Worm (Caenorhabditis elegans) whole organism, mixed stage, embryonic: ENCODE measurements around the gene Y54H5A.2.

ENCODE experiments used
- M03D4.4 ChIP-seq: sonication (generic microtip); optimal IDR thresholded peaks from 2 replicates; lab custom pipeline; 2017; ENCODE audit warnings: mild to moderate bottlenecking, missing genetic modification characterization, missing compliant biosample characterization
- bed-3 ChIP-seq: fragments of 200-800 bp; sonication (Bioruptor generic); optimal IDR thresholded peaks from 3 replicates; lab custom pipeline; 2018; ENCODE audit warnings: mild to moderate bottlenecking, missing genetic modification characterization, moderate library complexity, missing compliant biosample characterization
- blmp-1 ChIP-seq: fragments of 150-350 bp; optimal IDR thresholded peaks from 2 replicates; lab custom pipeline; 2014; ENCODE audit warnings: missing biosample characterization, missing genetic modification characterization
- ceh-39 ChIP-seq: fragments of 150-350 bp; optimal IDR thresholded peaks from 2 replicates; lab custom pipeline; 2014; ENCODE audit warnings: missing biosample characterization, missing genetic modification characterization
- ceh-43 ChIP-seq: fragments of 200-800 bp; sonication (Bioruptor generic); optimal IDR thresholded peaks from 2 replicates; lab custom pipeline; 2018; ENCODE audit warnings: mild to moderate bottlenecking, missing genetic modification characterization, moderate library complexity, missing compliant biosample characterization
- ceh-83 ChIP-seq: fragments of 200-800 bp; sonication (Bioruptor generic); optimal IDR thresholded peaks from 2 replicates; lab custom pipeline; 2018; ENCODE audit warnings: mild to moderate bottlenecking, missing genetic modification characterization, missing compliant biosample characterization
- ces-1 ChIP-seq: fragments of 150-350 bp; optimal IDR thresholded peaks from 2 replicates; lab custom pipeline; 2014; ENCODE audit warnings: missing biosample characterization, missing genetic modification reagents, missing genetic modification characterization
- drap-1 ChIP-seq: fragments of 200-800 bp; sonication (Bioruptor generic); optimal IDR thresholded peaks from 3 replicates; lab custom pipeline; 2018; ENCODE audit warnings: mild to moderate bottlenecking, missing genetic modification characterization, missing compliant biosample characterization
- elt-1 ChIP-seq: sonication (generic microtip); optimal IDR thresholded peaks from 2 replicates; lab custom pipeline; 2017; ENCODE audit warnings: missing genetic modification characterization, mild to moderate bottlenecking, missing compliant biosample characterization, antibody characterized with exemption, moderate library complexity, borderline replicate concordance; ENCODE audit not compliant: insufficient read depth
- flh-1 ChIP-seq: fragments of 200-800 bp; sonication (Bioruptor generic); optimal IDR thresholded peaks from 2 replicates; lab custom pipeline; 2018; ENCODE audit warnings: mild to moderate bottlenecking, missing genetic modification characterization, moderate library complexity, missing compliant biosample characterization
- ham-2 ChIP-seq: fragments of 200-800 bp; sonication (Bioruptor generic); optimal IDR thresholded peaks from 2 replicates; lab custom pipeline; 2018; ENCODE audit warnings: mild to moderate bottlenecking, missing genetic modification characterization, missing compliant biosample characterization
- hlh-1 ChIP-seq: fragments of 150-350 bp; optimal IDR thresholded peaks from 2 replicates; lab custom pipeline; 2014; ENCODE audit warnings: missing biosample characterization, missing genetic modification reagents, missing genetic modification characterization
- lin-13 ChIP-seq: fragments of 150-350 bp; optimal IDR thresholded peaks from 2 replicates; lab custom pipeline; 2014; ENCODE audit warnings: missing biosample characterization, missing genetic modification characterization
- lin-32 ChIP-seq: fragments of 200-800 bp; sonication (Bioruptor generic); optimal IDR thresholded peaks from 2 replicates; lab custom pipeline; 2018; ENCODE audit warnings: mild to moderate bottlenecking, missing genetic modification characterization, missing compliant biosample characterization
- lsy-2 ChIP-seq: fragments of 150-350 bp; optimal IDR thresholded peaks from 2 replicates; lab custom pipeline; 2014; ENCODE audit warnings: missing biosample characterization, missing genetic modification characterization
- mab-5 ChIP-seq: fragments of 150-350 bp; optimal IDR thresholded peaks from 2 replicates; lab custom pipeline; 2014; ENCODE audit warnings: missing biosample characterization, missing genetic modification characterization
- mep-1 ChIP-seq: fragments of 150-350 bp; optimal IDR thresholded peaks from 2 replicates; lab custom pipeline; 2017; ENCODE audit warnings: missing biosample characterization, missing genetic modification reagents, missing genetic modification characterization, inconsistent platforms
- mls-2 ChIP-seq: sonication (generic microtip); optimal IDR thresholded peaks from 2 replicates; lab custom pipeline; 2016; ENCODE audit warnings: mild to moderate bottlenecking, missing genetic modification characterization, moderate library complexity, missing compliant biosample characterization
- nhr-2 ChIP-seq: fragments of 150-350 bp; optimal IDR thresholded peaks from 2 replicates; lab custom pipeline; 2014; ENCODE audit warnings: missing biosample characterization, missing genetic modification characterization
- nhr-237 ChIP-seq: fragments of 150-350 bp; optimal IDR thresholded peaks from 2 replicates; lab custom pipeline; 2014; ENCODE audit warnings: missing biosample characterization, missing genetic modification characterization
- nhr-76 ChIP-seq: sonication (generic microtip); optimal IDR thresholded peaks from 2 replicates; lab custom pipeline; 2017; ENCODE audit warnings: missing biosample characterization, missing genetic modification characterization
- pha-4 ChIP-seq: fragments of 150-350 bp; optimal IDR thresholded peaks from 2 replicates; lab custom pipeline; 2018; ENCODE audit warnings: missing biosample characterization, missing genetic modification reagents, missing genetic modification characterization
- sem-2 ChIP-seq: fragments of 200-800 bp; sonication (Bioruptor generic); optimal IDR thresholded peaks from 2 replicates; lab custom pipeline; 2018; ENCODE audit warnings: mild to moderate bottlenecking, missing genetic modification characterization, missing compliant biosample characterization
- snpc-4 ChIP-seq: fragments of 150-350 bp; optimal IDR thresholded peaks from 2 replicates; lab custom pipeline; 2014; ENCODE audit warnings: missing biosample characterization, missing genetic modification characterization
- sptf-1 ChIP-seq: sonication (generic microtip); optimal IDR thresholded peaks from 2 replicates; lab custom pipeline; 2017; ENCODE audit warnings: mild to moderate bottlenecking, missing genetic modification characterization, moderate library complexity, missing compliant biosample characterization
- unc-120 ChIP-seq: sonication (generic microtip); optimal IDR thresholded peaks from 2 replicates; lab custom pipeline; 2017; ENCODE audit warnings: missing genetic modification characterization, missing compliant biosample characterization; ENCODE audit not compliant: poor library complexity, severe bottlenecking
- unc-62 ChIP-seq: fragments of 150-350 bp; optimal IDR thresholded peaks from 2 replicates; lab custom pipeline; 2014; ENCODE audit warnings: missing biosample characterization, missing genetic modification reagents, missing genetic modification characterization
- zip-8 ChIP-seq: fragments of 150-350 bp; optimal IDR thresholded peaks from 2 replicates; lab custom pipeline; 2014; ENCODE audit warnings: missing biosample characterization, missing genetic modification characterization
- ztf-11 ChIP-seq: fragments of 150-350 bp; optimal IDR thresholded peaks from 2 replicates; lab custom pipeline; 2014; ENCODE audit warnings: missing biosample characterization, missing genetic modification characterization

Gene Y54H5A.2

ce11 chrIII:5149478-5149877 lies at the start of gene Y54H5A.2:
Gene Y54H5A.2, minus strand, starts transcription at chrIII:5149578.
- TF ChIP-seq elt-1 (tag; lab: Kevin White, UChicago) (no peak), M03D4.4 (tag; lab: Kevin White, UChicago) (no peak), mab-5 (no peak), ceh-83 (GFP tag; lab: Kevin White, UChicago) (no peak), sptf-1 (tag; lab: Kevin White, UChicago) (no peak), drap-1 (GFP tag; lab: Kevin White, UChicago) (no peak), bed-3 (GFP tag; lab: Kevin White, UChicago) (no peak), hlh-1 (tag; lab: Kevin White, UChicago) (no peak), blmp-1 (tag; lab: Kevin White, UChicago) (no peak), mep-1 (no peak), mls-2 (tag; lab: Kevin White, UChicago) (no peak), ztf-11 (no peak), snpc-4 (tag; lab: Kevin White, UChicago) (no peak), ceh-43 (GFP tag; lab: Kevin White, UChicago) (no peak), ceh-39 (tag; lab: Kevin White, UChicago) (no peak)
- TF ChIP-seq, all 35 proteins: peak for 0

DNA sequence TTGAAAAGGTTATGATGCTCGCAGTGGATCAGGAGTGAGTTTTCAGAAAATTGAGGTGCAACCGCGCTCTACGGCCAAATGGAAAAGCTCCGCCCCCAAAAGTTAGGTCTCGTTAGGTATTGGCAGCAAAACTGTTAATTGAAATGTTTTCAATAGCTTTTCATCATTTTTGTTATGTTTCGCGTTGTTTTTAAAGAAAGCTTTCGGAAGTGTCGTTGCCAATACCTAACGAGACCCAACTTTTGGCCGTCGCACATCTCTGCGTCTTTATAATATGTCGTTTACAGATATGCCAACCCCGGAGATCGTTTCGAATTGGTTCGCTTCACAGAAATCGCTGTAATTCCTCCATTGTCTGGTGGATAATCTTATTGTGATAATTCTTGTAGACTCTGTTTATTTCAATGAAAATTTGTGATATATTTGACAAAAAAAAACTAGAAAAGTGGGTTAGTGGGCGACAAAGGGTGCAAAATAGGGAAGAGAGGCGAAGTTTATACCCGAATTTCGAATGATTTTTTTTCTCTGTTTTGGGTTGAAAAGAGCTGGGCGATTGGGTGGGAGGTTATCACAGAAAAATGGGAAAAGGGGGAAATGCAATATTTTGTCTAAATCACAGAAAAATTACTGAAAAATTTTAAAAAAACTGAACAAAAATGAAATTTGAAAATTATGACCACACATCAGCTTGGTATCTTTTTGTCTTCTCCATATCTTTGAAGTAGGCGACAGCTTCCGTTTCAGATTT lies 47.1 kb upstream of the Y54H5A.2 start:
- TF ChIP-seq mep-1 (peak; percentile 18), nhr-2 (tag; lab: Kevin White, UChicago) (no peak)
- TF ChIP-seq, all 35 proteins: peak for 1

DNA sequence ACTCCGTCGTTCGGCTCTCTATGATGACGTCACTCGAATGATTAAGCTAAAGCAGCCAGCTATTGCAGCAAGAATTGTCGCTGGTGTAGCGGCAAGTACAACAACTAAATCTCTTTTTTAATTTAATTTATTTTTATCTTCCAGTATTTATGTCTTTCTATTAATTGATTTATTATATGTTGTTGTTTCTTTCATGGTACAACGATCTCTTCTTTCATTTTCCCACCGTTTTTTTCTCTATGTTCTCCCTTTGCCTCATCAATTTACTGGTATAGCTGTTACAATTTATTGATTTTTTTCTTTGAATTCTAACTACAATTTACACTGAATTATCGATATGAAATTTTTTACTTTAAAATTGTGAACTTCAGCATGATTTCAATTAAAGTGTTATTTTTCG lies 46.3 kb upstream of the Y54H5A.2 start, which contains the start of gene moc-6:
moc-6 (plus strand) TSS at position 301 of the 400 bp plus-strand sequence.
- no peak for TF ChIP-seq sptf-1 (tag; lab: Kevin White, UChicago)
- TF ChIP-seq nhr-237 (tag; lab: Kevin White, UChicago), result no peak
- TF ChIP-seq ces-1 (GFP tag; lab: Kevin White, UChicago), result no peak
- TF ChIP-seq ztf-11, result no peak
- no peak for TF ChIP-seq ceh-39 (tag; lab: Kevin White, UChicago)
- TF ChIP-seq zip-8 (tag; lab: Kevin White, UChicago), result no peak
- no peak for TF ChIP-seq snpc-4 (tag; lab: Kevin White, UChicago)
- no peak for TF ChIP-seq lin-13
- TF ChIP-seq elt-1 (tag; lab: Kevin White, UChicago), result no peak
- no peak for TF ChIP-seq pha-4 (tag; lab: Kevin White, UChicago)
- no peak for TF ChIP-seq M03D4.4 (tag; lab: Kevin White, UChicago)
- TF ChIP-seq unc-120, result no peak
- TF ChIP-seq blmp-1 (tag; lab: Kevin White, UChicago), result no peak
- TF ChIP-seq ham-2 (GFP tag; lab: Kevin White, UChicago), result no peak
- TF ChIP-seq lin-32 (GFP tag; lab: Kevin White, UChicago), result no peak
- no peak for TF ChIP-seq unc-62
- TF ChIP-seq nhr-76 (tag; lab: Kevin White, UChicago), result no peak
- no peak for TF ChIP-seq mab-5
- TF ChIP-seq bed-3 (GFP tag; lab: Kevin White, UChicago), result no peak

DNA sequence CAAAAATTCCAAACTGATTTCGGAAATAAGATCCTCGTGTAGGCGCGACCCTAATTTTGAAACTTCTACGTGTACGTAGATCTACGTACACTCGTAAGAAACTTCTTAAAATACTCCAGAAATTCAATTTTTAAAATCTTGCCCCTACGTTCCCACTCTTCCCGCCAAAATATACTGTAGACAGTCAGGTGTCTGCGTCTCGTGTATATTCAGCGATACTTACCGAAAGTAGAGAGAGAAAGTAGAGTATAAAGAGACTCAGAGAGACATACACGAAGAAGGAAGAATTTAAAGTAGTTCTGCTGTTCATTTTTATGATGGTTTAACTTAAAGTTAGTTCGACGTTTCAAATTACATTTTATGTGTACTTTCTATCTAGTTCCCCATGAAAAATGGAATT lies 43.9 kb upstream of the Y54H5A.2 start:
- TF ChIP-seq M03D4.4 (tag; lab: Kevin White, UChicago), result no peak
- TF ChIP-seq lsy-2 (tag; lab: Kevin White, UChicago), result peak; percentile 42

DNA sequence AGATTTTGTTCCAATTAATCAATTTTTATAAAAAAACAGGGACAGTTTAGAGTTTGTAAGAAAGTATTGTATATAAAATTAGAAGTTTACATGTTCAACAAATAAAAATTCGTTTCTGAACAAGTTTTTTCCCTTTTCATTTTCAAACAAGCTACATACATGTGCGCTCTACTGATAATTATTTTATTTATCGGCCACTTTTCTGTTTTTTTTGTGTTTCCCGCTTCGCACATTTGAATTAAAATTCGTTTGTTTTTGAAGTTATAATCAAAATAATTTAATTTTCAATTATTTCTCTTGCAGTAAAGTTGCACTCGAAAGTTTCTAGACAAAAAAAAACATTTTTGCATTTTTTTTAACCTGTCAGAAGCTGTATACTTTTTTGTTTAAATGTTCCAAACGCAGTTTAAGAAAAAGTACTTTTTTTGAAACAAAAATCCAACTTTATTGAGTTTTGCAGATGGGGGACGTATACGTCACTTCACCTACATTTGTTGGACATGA lies 41.3 kb upstream of the Y54H5A.2 start, which contains the start of gene hira-1:
hira-1 (plus strand) TSS at position 454 of the 504 bp plus-strand sequence.
- no peak for TF ChIP-seq M03D4.4 (tag; lab: Kevin White, UChicago)
- peak; percentile 68 for TF ChIP-seq ces-1 (GFP tag; lab: Kevin White, UChicago)

DNA sequence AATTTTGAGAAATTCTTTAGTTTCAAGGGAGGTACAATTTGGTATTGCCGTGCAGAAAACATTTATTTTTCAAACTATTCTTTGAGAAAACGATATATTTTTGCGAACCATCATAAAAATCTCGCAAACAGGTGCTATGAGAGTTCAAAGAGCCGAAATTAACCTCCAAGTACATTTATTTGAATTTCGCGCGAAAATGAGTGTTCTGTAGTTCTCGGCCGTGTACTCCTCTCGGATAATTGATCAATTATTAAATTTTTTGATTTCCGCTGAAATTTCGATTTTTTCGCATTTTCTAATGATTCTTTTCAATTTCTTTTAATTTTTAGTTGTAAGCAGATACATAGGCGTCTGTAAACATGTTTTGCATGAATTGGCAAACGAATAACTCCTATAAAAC lies 40.8 kb upstream of the Y54H5A.2 start:
- TF ChIP-seq blmp-1 (tag; lab: Kevin White, UChicago) (no peak), ceh-39 (tag; lab: Kevin White, UChicago) (no peak), drap-1 (GFP tag; lab: Kevin White, UChicago) (no peak), flh-1 (GFP tag; lab: Kevin White, UChicago) (no peak), lsy-2 (tag; lab: Kevin White, UChicago) (no peak), unc-120 (no peak), hlh-1 (tag; lab: Kevin White, UChicago) (no peak), ceh-83 (GFP tag; lab: Kevin White, UChicago) (no peak), ces-1 (GFP tag; lab: Kevin White, UChicago) (no peak), nhr-2 (tag; lab: Kevin White, UChicago) (no peak), bed-3 (GFP tag; lab: Kevin White, UChicago) (no peak), lin-13 (no peak), nhr-76 (tag; lab: Kevin White, UChicago) (no peak), pha-4 (tag; lab: Kevin White, UChicago) (no peak), sem-2 (GFP tag; lab: Kevin White, UChicago) (no peak)
